Fruit fly (Drosophila melanogaster): ENCODE measurements around the gene Synd.

DNA sequence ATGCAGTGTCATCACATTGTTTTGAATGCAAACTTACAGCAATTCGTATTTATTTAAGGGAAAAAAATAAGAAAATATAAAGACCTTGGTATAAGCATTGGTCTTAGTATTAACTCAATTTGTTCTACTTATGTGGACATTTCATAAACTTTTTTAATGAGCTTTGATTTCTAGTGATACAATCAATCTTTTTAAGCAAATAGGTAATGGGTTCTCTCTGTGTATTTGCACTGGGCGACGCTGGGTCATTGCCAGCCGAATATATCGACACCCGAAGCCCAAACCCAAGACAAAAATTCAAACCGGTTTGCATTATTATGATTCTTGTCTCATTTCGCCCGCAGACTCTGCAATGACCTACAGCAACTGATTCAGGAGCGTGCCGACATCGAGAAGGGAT is 2.9 kb downstream of the Synd start:
- TF ChIP-seq CG8478 (optimal IDR thresholded peaks at IDR 0.05): no peak
- no peak for TF ChIP-seq CTCF (optimal IDR thresholded peaks at IDR 0.05)
